Worm (Caenorhabditis elegans) whole organism, young adult: ENCODE results near the gene pcf-11.
A peak's percentile ranks its signal among the peaks of the same experiment; 100 is the strongest.

Experiments used
- B0019.2 ChIP-seq: fragments of 200-800 bp; sonication (Bioruptor generic); conservative IDR thresholded peaks from 2 replicates; pipeline ENCODE4 v1.3.6; 2022; ENCODE audit warnings: missing genetic modification reagents, missing genetic modification characterization, missing compliant biosample characterization
- B0035.1 ChIP-seq: sonication (generic microtip); optimal IDR thresholded peaks from 2 replicates; lab custom pipeline; 2016; ENCODE audit warnings: missing genetic modification characterization, mild to moderate bottlenecking, missing compliant biosample characterization, missing genotype, missing genetic modification reagents
- F22D6.2 ChIP-seq: sonication (generic microtip); optimal IDR thresholded peaks from 2 replicates; lab custom pipeline; 2016; ENCODE audit warnings: mild to moderate bottlenecking, missing genetic modification characterization, missing compliant biosample characterization
- F23B12.7 ChIP-seq: sonication (generic microtip); optimal IDR thresholded peaks from 2 replicates; lab custom pipeline; 2017; ENCODE audit warnings: missing genetic modification characterization, mild to moderate bottlenecking, missing compliant biosample characterization, antibody characterized with exemption, moderate library complexity; ENCODE audit not compliant: insufficient read depth
- F33H1.4 ChIP-seq: fragments of 200-800 bp; sonication (Bioruptor generic); IDR thresholded peaks from 2 replicates; pipeline ENCODE4 v1.3.6; 2022; ENCODE audit warnings: missing genetic modification reagents, missing genetic modification characterization, missing compliant biosample characterization
- F37B4.10 ChIP-seq: fragments of 200-800 bp; sonication (Bioruptor generic); IDR thresholded peaks from 2 replicates; pipeline ENCODE4 v1.3.6; 2022; ENCODE audit warnings: missing genetic modification characterization, missing compliant biosample characterization
- F49E8.2 ChIP-seq: sonication (generic microtip); optimal IDR thresholded peaks from 3 replicates; lab custom pipeline; 2017; ENCODE audit warnings: missing genetic modification characterization, mild to moderate bottlenecking, missing compliant biosample characterization, antibody characterized with exemption, moderate library complexity; ENCODE audit not compliant: insufficient read depth
- F52B5.7 ChIP-seq: sonication (generic microtip); optimal IDR thresholded peaks from 2 replicates; lab custom pipeline; 2016; ENCODE audit warnings: mild to moderate bottlenecking, missing genetic modification characterization, missing compliant biosample characterization
- F57A8.1 ChIP-seq: fragments of 200-800 bp; sonication (Bioruptor generic); optimal IDR thresholded peaks from 2 replicates; lab custom pipeline; 2018; ENCODE audit warnings: mild to moderate bottlenecking, missing genetic modification characterization, moderate library complexity, missing compliant biosample characterization
- F57C9.4 ChIP-seq: sonication (generic microtip); optimal IDR thresholded peaks from 2 replicates; lab custom pipeline; 2017; ENCODE audit warnings: mild to moderate bottlenecking, missing genetic modification characterization, missing compliant biosample characterization
- K11D2.4 ChIP-seq: fragments of 200-800 bp; sonication (Bioruptor generic); IDR thresholded peaks from 2 replicates; pipeline ENCODE4 v1.3.6; 2022; ENCODE audit warnings: missing genetic modification reagents, missing genetic modification characterization, missing compliant biosample characterization
- T07F8.4 ChIP-seq: sonication (generic microtip); optimal IDR thresholded peaks from 2 replicates; lab custom pipeline; 2016; ENCODE audit warnings: mild to moderate bottlenecking, missing genetic modification characterization, moderate library complexity, missing compliant biosample characterization
- Y79H2A.3 ChIP-seq: fragments of 200-800 bp; sonication (Bioruptor generic); conservative IDR thresholded peaks from 2 replicates; pipeline ENCODE4 v1.3.6; 2022; ENCODE audit warnings: missing genetic modification reagents, missing genetic modification characterization, missing compliant biosample characterization
- ama-1 ChIP-seq, 3 experiments: fragments of 150-350 bp in 1 of 3; sonication (generic microtip) in 2 of 3; optimal IDR thresholded peaks; 2 replicates each; lab custom pipeline; 2014 to 2018; ENCODE audit warnings: missing biosample characterization in 2 of 3, missing genetic modification characterization in 2 of 3, missing genetic modification reagents in 2 of 3
- aptf-2 ChIP-seq: fragments of 200-800 bp; sonication (Bioruptor generic); conservative IDR thresholded peaks from 2 replicates; pipeline ENCODE4 v1.3.6; 2022; ENCODE audit warnings: missing genetic modification reagents, missing genetic modification characterization, missing compliant biosample characterization
- atf-7 ChIP-seq: sonication (generic microtip); optimal IDR thresholded peaks from 2 replicates; lab custom pipeline; 2017; ENCODE audit warnings: mild to moderate bottlenecking, missing genetic modification characterization, missing compliant biosample characterization
- attf-6 ChIP-seq: fragments of 200-800 bp; sonication (Bioruptor generic); IDR thresholded peaks from 2 replicates; pipeline ENCODE4 v1.3.6; 2022; ENCODE audit warnings: missing genetic modification reagents, missing genetic modification characterization, missing compliant biosample characterization
- bed-1 ChIP-seq: fragments of 200-800 bp; sonication (Bioruptor generic); IDR thresholded peaks from 2 replicates; pipeline ENCODE4 v1.3.6; 2022; ENCODE audit warnings: missing genetic modification reagents, missing genetic modification characterization, missing compliant biosample characterization
- ccch-3 ChIP-seq: fragments of 200-800 bp; sonication (Bioruptor generic); optimal IDR thresholded peaks from 2 replicates; lab custom pipeline; 2018; ENCODE audit warnings: mild to moderate bottlenecking, missing genetic modification characterization, missing compliant biosample characterization
- cebp-1 ChIP-seq, 2 experiments: fragments of 200-800 bp in 1 of 2; sonication (Bioruptor generic) in 1 of 2; sonication (generic microtip) in 1 of 2; IDR thresholded peaks in 1 of 2; optimal IDR thresholded peaks in 1 of 2; 2 replicates each; pipeline versions ENCODE4 v1.3.6 to Lab custom; 2017 to 2022; ENCODE audit warnings: missing compliant biosample characterization in 2 of 2, missing genetic modification characterization in 2 of 2, mild to moderate bottlenecking in 1 of 2, missing genetic modification reagents in 1 of 2, moderate library complexity in 1 of 2
- ceh-58 ChIP-seq: fragments of 200-800 bp; sonication (Bioruptor generic); IDR thresholded peaks from 2 replicates; pipeline ENCODE4 v1.3.6; 2022; ENCODE audit warnings: missing genetic modification characterization, missing compliant biosample characterization
- efl-1 ChIP-seq: fragments of 150-350 bp; optimal IDR thresholded peaks from 2 replicates; lab custom pipeline; 2014; ENCODE audit warnings: missing biosample characterization, missing genetic modification reagents, missing genetic modification characterization
- egl-18 ChIP-seq: fragments of 200-800 bp; sonication (Bioruptor generic); IDR thresholded peaks from 2 replicates; pipeline ENCODE4 v1.3.6; 2022; ENCODE audit warnings: missing genetic modification reagents, missing genetic modification characterization, missing compliant biosample characterization
- egl-44 ChIP-seq: fragments of 200-800 bp; sonication (Bioruptor generic); IDR thresholded peaks from 2 replicates; pipeline ENCODE4 v1.3.6; 2022; ENCODE audit warnings: missing genetic modification reagents, missing genetic modification characterization, missing compliant biosample characterization
- ekl-4 ChIP-seq: fragments of 200-800 bp; sonication (Bioruptor generic); IDR thresholded peaks from 2 replicates; pipeline ENCODE4 v1.3.6; 2022; ENCODE audit warnings: missing genetic modification reagents, missing genetic modification characterization, missing compliant biosample characterization
- fkh-3 ChIP-seq: sonication (generic microtip); optimal IDR thresholded peaks from 2 replicates; lab custom pipeline; 2016; ENCODE audit warnings: mild to moderate bottlenecking, missing genetic modification characterization, missing compliant biosample characterization
- hlh-12 ChIP-seq: sonication (generic microtip); optimal IDR thresholded peaks from 2 replicates; lab custom pipeline; 2016; ENCODE audit warnings: missing genetic modification characterization, missing compliant biosample characterization
- lag-1 ChIP-seq: fragments of 200-800 bp; sonication (Bioruptor generic); IDR thresholded peaks from 2 replicates; pipeline ENCODE4 v1.3.6; 2022; ENCODE audit warnings: missing genetic modification reagents, missing genetic modification characterization, missing compliant biosample characterization
- let-526 ChIP-seq: fragments of 200-800 bp; sonication (Bioruptor generic); IDR thresholded peaks from 2 replicates; pipeline ENCODE4 v1.3.6; 2022; ENCODE audit warnings: missing genetic modification reagents, missing genetic modification characterization, missing compliant biosample characterization
- let-607 ChIP-seq, 2 experiments: fragments of 200-800 bp in 1 of 2; sonication (Bioruptor generic) in 1 of 2; sonication (generic microtip) in 1 of 2; optimal IDR thresholded peaks; 2 replicates each; lab custom pipeline; 2016 to 2018; ENCODE audit warnings: mild to moderate bottlenecking in 2 of 2, missing compliant biosample characterization in 2 of 2, missing genetic modification characterization in 2 of 2, moderate library complexity in 2 of 2, missing genotype in 1 of 2
- lin-26 ChIP-seq: fragments of 200-800 bp; sonication (Bioruptor generic); IDR thresholded peaks from 2 replicates; pipeline ENCODE4 v1.3.6; 2022; ENCODE audit warnings: missing genetic modification reagents, missing genetic modification characterization, missing compliant biosample characterization
- lsy-27 ChIP-seq: sonication (generic microtip); optimal IDR thresholded peaks from 2 replicates; lab custom pipeline; 2017; ENCODE audit warnings: missing genetic modification characterization, mild to moderate bottlenecking, missing compliant biosample characterization, antibody characterized with exemption, missing genotype, borderline replicate concordance; ENCODE audit not compliant: insufficient read depth
- madf-10 ChIP-seq: sonication (generic microtip); optimal IDR thresholded peaks from 2 replicates; lab custom pipeline; 2016; ENCODE audit warnings: mild to moderate bottlenecking, missing genetic modification characterization, missing compliant biosample characterization
- madf-3 ChIP-seq: fragments of 200-800 bp; sonication (Bioruptor generic); IDR thresholded peaks from 2 replicates; pipeline ENCODE4 v1.3.6; 2022; ENCODE audit warnings: missing genetic modification reagents, missing genetic modification characterization, missing compliant biosample characterization
- mel-28 ChIP-seq: sonication (generic microtip); optimal IDR thresholded peaks from 2 replicates; lab custom pipeline; 2016; ENCODE audit warnings: borderline replicate concordance, mild to moderate bottlenecking, missing genetic modification characterization, missing compliant biosample characterization
- mes-4 ChIP-seq: sonication (generic microtip); optimal IDR thresholded peaks from 2 replicates; lab custom pipeline; 2016; ENCODE audit warnings: missing genotype, missing genetic modification characterization, missing compliant biosample characterization
- mxl-1 ChIP-seq: sonication (generic microtip); optimal IDR thresholded peaks from 2 replicates; lab custom pipeline; 2016; ENCODE audit warnings: missing genetic modification characterization, missing compliant biosample characterization
- nfya-1 ChIP-seq: sonication (generic microtip); optimal IDR thresholded peaks from 2 replicates; lab custom pipeline; 2017; ENCODE audit warnings: antibody characterized with exemption, missing compliant biosample characterization, missing genetic modification characterization, borderline replicate concordance; ENCODE audit not compliant: insufficient read depth
- nhr-179 ChIP-seq: sonication (generic microtip); optimal IDR thresholded peaks from 2 replicates; lab custom pipeline; 2016; ENCODE audit warnings: mild to moderate bottlenecking, missing genetic modification characterization, missing compliant biosample characterization
- nhr-80 ChIP-seq: sonication (generic microtip); optimal IDR thresholded peaks from 2 replicates; lab custom pipeline; 2016; ENCODE audit warnings: missing genetic modification characterization, missing compliant biosample characterization
- pha-4 ChIP-seq: fragments of 150-350 bp; sonication (generic microtip); optimal IDR thresholded peaks from 2 replicates; lab custom pipeline; 2014; ENCODE audit warnings: missing biosample characterization, missing genetic modification reagents, missing genetic modification characterization
- rec-8 ChIP-seq, 2 experiments: sonication (generic microtip); optimal IDR thresholded peaks; 2 replicates each; lab custom pipeline; 2016; ENCODE audit warnings: mild to moderate bottlenecking in 2 of 2, missing genetic modification characterization in 2 of 2, missing genetic modification reagents in 2 of 2, missing genotype in 2 of 2, missing biosample characterization in 1 of 2, missing compliant biosample characterization in 1 of 2, moderate library complexity in 1 of 2
- snpc-1.1 ChIP-seq: sonication (generic microtip); optimal IDR thresholded peaks from 2 replicates; lab custom pipeline; 2017; ENCODE audit warnings: missing genetic modification characterization, mild to moderate bottlenecking, missing compliant biosample characterization, antibody characterized with exemption, moderate library complexity, missing genotype, missing genetic modification reagents; ENCODE audit not compliant: insufficient read depth
- sptf-2 ChIP-seq: fragments of 200-800 bp; sonication (Bioruptor generic); optimal IDR thresholded peaks from 2 replicates; lab custom pipeline; 2018; ENCODE audit warnings: mild to moderate bottlenecking, missing genetic modification characterization, missing compliant biosample characterization
- tbx-9 ChIP-seq: sonication (generic microtip); optimal IDR thresholded peaks from 2 replicates; lab custom pipeline; 2016; ENCODE audit warnings: borderline replicate concordance, missing genetic modification characterization, inconsistent platforms, missing compliant biosample characterization
- tlf-1 ChIP-seq: fragments of 200-800 bp; sonication (Bioruptor generic); optimal IDR thresholded peaks from 2 replicates; lab custom pipeline; 2018; ENCODE audit warnings: mild to moderate bottlenecking, missing genetic modification characterization, missing compliant biosample characterization
- unc-62 ChIP-seq: fragments of 150-350 bp; optimal IDR thresholded peaks from 2 replicates; lab custom pipeline; 2014; ENCODE audit warnings: missing biosample characterization, missing genetic modification reagents, missing genetic modification characterization

pcf-11 gene

ce11 chrIII:4998956-4999425, 25.7 kb upstream of the pcf-11 start, which contains the start of gene smcr-8 (continued):
- TF ChIP-seq lin-26 (GFP tag; lab: Robert Waterston, UW) (no peak), F37B4.10 (GFP tag; lab: Robert Waterston, UW) (no peak), nfya-1 (no peak), F22D6.2 (tag; lab: Kevin White, UChicago) (no peak), madf-3 (GFP tag; lab: Robert Waterston, UW) (no peak), F57C9.4 (no peak), F33H1.4 (GFP tag; lab: Robert Waterston, UW) (peak; percentile 55), snpc-1.1 (tag; lab: Kevin White, UChicago) (no peak), madf-10 (tag; lab: Kevin White, UChicago) (no peak), F49E8.2 (tag; lab: Kevin White, UChicago) (no peak), ceh-58 (no peak), sptf-2 (GFP tag; lab: Kevin White, UChicago) (peak; percentile 33), T07F8.4 (tag; lab: Kevin White, UChicago) (no peak), nhr-179 (tag; lab: Kevin White, UChicago) (no peak), let-607 (tag; optimal IDR thresholded peaks at IDR 0.05; lab: Kevin White, UChicago) (no peak), pha-4 (tag; lab: Kevin White, UChicago) (no peak), B0035.1 (tag; lab: Kevin White, UChicago) (no peak), unc-62 (GFP tag; lab: Kevin White, UChicago) (no peak), lsy-27 (tag; lab: Kevin White, UChicago) (no peak), egl-18 (no peak), F57A8.1 (GFP tag; lab: Kevin White, UChicago) (no peak), tlf-1 (GFP tag; lab: Kevin White, UChicago) (peak; percentile 23), attf-6 (no peak), let-526 (peak; percentile 51; the same call in 1 of the 2 replicates), mes-4 (tag; lab: Kevin White, UChicago) (no peak), bed-1 (GFP tag; lab: Robert Waterston, UW) (no peak), F52B5.7 (no peak), egl-44 (no peak), ama-1 (optimal IDR thresholded peaks at IDR 0.05; lab: Kevin White, UChicago) (no peak), ama-1 (GFP tag; optimal IDR thresholded peaks at IDR 0.05; lab: Kevin White, UChicago) (no peak), atf-7 (tag; lab: Kevin White, UChicago) (no peak), cebp-1 (GFP tag; IDR thresholded peaks at IDR 0.05; lab: Robert Waterston, UW) (no peak), cebp-1 (tag; optimal IDR thresholded peaks at IDR 0.05; lab: Kevin White, UChicago) (no peak), ccch-3 (GFP tag; lab: Kevin White, UChicago) (peak; percentile 3), Y79H2A.3 (GFP tag; lab: Robert Waterston, UW) (0 out of 2 replicates have a peak, but pooled peaks have one; percentile 40), hlh-12 (tag; lab: Kevin White, UChicago) (no peak), K11D2.4 (GFP tag; lab: Robert Waterston, UW) (no peak), B0019.2 (0 out of 2 replicates have a peak, but pooled peaks have one; percentile 14), aptf-2 (GFP tag; lab: Robert Waterston, UW) (no peak), nhr-80 (tag; lab: Kevin White, UChicago) (peak; percentile 32), F23B12.7 (tag; lab: Kevin White, UChicago) (no peak), fkh-3 (tag; lab: Kevin White, UChicago) (no peak), efl-1 (peak; percentile 29), mxl-1 (no peak), tbx-9 (tag; lab: Kevin White, UChicago) (no peak), rec-8 (tag; optimal IDR thresholded peaks at IDR 0.05; lab: Kevin White, UChicago) (peak in 1 of 2 experiments; percentile 17), ekl-4 (GFP tag; lab: Robert Waterston, UW) (0 out of 2 replicates have a peak, but pooled peaks have one; percentile 42), lag-1 (GFP tag; lab: Robert Waterston, UW) (no peak), mel-28 (no peak)
